Worm (Caenorhabditis elegans): ENCODE data around the gene col-168.

DNA sequence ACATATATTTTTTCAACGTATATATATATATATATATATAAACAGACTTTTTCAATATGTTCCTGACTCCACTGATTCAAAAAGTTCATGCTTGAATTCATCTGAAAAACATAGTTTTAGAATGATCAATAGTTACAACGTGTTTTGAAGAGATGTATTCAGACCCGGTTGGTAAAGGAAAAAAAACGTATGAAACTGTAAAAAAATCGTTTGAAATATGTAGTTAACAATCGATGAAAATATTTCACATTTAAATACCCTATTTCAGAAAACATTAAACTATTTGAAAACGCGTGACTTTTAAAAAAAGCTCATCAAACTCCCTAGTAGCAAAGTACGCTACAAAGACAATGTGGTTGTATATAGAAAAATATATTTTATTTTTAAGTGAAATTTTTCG is 34.5 kb downstream of the col-168 start, which contains the start of gene C03B1.14:
- TF ChIP-seq him-1 (tag; optimal IDR thresholded peaks at IDR 0.05) (no peak), dao-5 (tag; optimal IDR thresholded peaks at IDR 0.05) (no peak)
